Fruit fly (Drosophila melanogaster) whole organism, embryonic: ENCODE results near the gene RhoBTB.

ENCODE experiments used
- CG10366 ChIP-seq: fragments of 200-800 bp; sonication (Bioruptor generic); IDR thresholded peaks from 2 replicates; pipeline ENCODE4 v1.3.6; 2022; ENCODE audit warnings: missing biosample characterization, missing genetic modification characterization
- CG16779 ChIP-seq: fragments of 200-800 bp; sonication (Bioruptor generic); IDR thresholded peaks from 2 replicates; pipeline ENCODE4 v1.3.6; 2022; ENCODE audit warnings: missing biosample characterization, missing genetic modification characterization
- CG2202 ChIP-seq: fragments of 200-800 bp; sonication (Bioruptor generic); optimal IDR thresholded peaks from 2 replicates; lab custom pipeline; 2018; ENCODE audit warnings: missing biosample characterization, mild to moderate bottlenecking, missing genetic modification characterization
- CG34376 ChIP-seq: fragments of 200-800 bp; sonication (Bioruptor generic); optimal IDR thresholded peaks from 2 replicates; lab custom pipeline; 2018; ENCODE audit warnings: missing biosample characterization, mild to moderate bottlenecking, missing genetic modification characterization
- CG7928 ChIP-seq: fragments of 200-800 bp; sonication (Bioruptor generic); optimal IDR thresholded peaks from 2 replicates; lab custom pipeline; 2017; ENCODE audit warnings: missing biosample characterization, mild to moderate bottlenecking, missing genetic modification characterization
- Dad ChIP-seq: fragments of 200-800 bp; sonication (Bioruptor generic); optimal IDR thresholded peaks from 3 replicates; lab custom pipeline; 2016; ENCODE audit warnings: missing biosample characterization, missing genetic modification characterization
- Hr51 ChIP-seq, 2 experiments: fragments of 200-800 bp; sonication (Bioruptor generic); optimal IDR thresholded peaks; 2 replicates in 1 of 2; 3 replicates in 1 of 2; lab custom pipeline; 2016 to 2018; ENCODE audit warnings: missing biosample characterization in 2 of 2, missing genetic modification characterization in 2 of 2, mild to moderate bottlenecking in 1 of 2, moderate library complexity in 1 of 2
- zen ChIP-seq: fragments of 200-800 bp; sonication (Bioruptor generic); optimal IDR thresholded peaks from 3 replicates; lab custom pipeline; 2018; ENCODE audit warnings: missing biosample characterization, mild to moderate bottlenecking, missing genetic modification characterization, moderate library complexity
- zfh1 ChIP-seq: fragments of 200-800 bp; sonication (Bioruptor generic); IDR thresholded peaks from 3 replicates; pipeline ENCODE4 v1.3.6; 2022; ENCODE audit warnings: missing biosample characterization, missing genetic modification characterization

dm6 chr3L:20401026-20401912 is 25.2 kb downstream of the RhoBTB start, which contains the start of gene trbl:
- peak; percentile 73 for TF ChIP-seq zen (tag; lab: Kevin White, UChicago)
- no peak for TF ChIP-seq CG16779 (GFP tag; lab: Robert Waterston, UW)
- peak; percentile 68 for TF ChIP-seq CG34376 (GFP tag; lab: Kevin White, UChicago)
- no peak for TF ChIP-seq CG10366 (GFP tag; lab: Robert Waterston, UW)
- TF ChIP-seq Hr51 (GFP tag; optimal IDR thresholded peaks at IDR 0.05; lab: Kevin White, UChicago), result peak in 1 of 2 experiments; percentile 25
- TF ChIP-seq Dad (GFP tag; lab: Kevin White, UChicago), result no peak
- no peak for TF ChIP-seq CG7928 (GFP tag; lab: Kevin White, UChicago)
- no peak for TF ChIP-seq zfh1 (GFP tag; lab: Robert Waterston, UW)
- no peak for TF ChIP-seq CG2202 (tag; lab: Kevin White, UChicago)
